Worm (Caenorhabditis elegans): ENCODE results near the gene glod-4.
A peak's percentile ranks its signal among the peaks of the same experiment; 100 is the strongest.

The glod-4 gene

DNA sequence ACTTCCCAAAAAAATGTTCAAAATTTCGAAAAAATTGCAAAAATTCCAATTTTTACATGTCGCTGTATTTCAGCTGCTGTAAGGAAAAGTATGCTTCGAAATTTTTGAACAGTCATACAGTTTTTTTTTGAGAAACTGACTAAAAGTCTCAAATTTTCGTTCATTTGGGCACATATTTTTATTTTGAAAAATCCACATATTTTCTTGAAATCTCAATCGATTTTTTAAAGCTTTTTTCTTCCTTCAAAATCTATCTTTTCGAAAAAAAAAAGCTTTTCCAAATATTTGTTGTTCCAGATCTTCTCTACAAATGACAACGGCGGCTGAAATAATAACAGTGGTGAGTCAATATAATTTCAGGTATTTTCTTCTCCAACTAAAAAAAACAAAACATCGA, 43.6 kb downstream of the glod-4 start, which contains the start of gene asd-1:
asd-1 (plus strand) TSS at position 298 of the 397 bp plus-strand sequence.
- no peak for TF ChIP-seq lin-15B (tag; optimal IDR thresholded peaks at IDR 0.05)
- no peak for TF ChIP-seq ama-1 (optimal IDR thresholded peaks at IDR 0.05)
- no peak for TF ChIP-seq gei-8 (GFP tag; optimal IDR thresholded peaks at IDR 0.05)
- TF ChIP-seq daf-12 (tag; optimal IDR thresholded peaks at IDR 0.05): no peak
- no peak for TF ChIP-seq snpc-4 (tag; optimal IDR thresholded peaks at IDR 0.05)
- TF ChIP-seq ceh-82 (tag; optimal IDR thresholded peaks at IDR 0.05): no peak
- TF ChIP-seq spr-1 (tag; optimal IDR thresholded peaks at IDR 0.05): no peak
- TF ChIP-seq lin-39 (tag; optimal IDR thresholded peaks at IDR 0.05): no peak
- no peak for TF ChIP-seq unc-39 (tag; optimal IDR thresholded peaks at IDR 0.05)
- TF ChIP-seq ceh-32 (tag; optimal IDR thresholded peaks at IDR 0.05; ENCODE audit: poor library complexity): no peak

DNA sequence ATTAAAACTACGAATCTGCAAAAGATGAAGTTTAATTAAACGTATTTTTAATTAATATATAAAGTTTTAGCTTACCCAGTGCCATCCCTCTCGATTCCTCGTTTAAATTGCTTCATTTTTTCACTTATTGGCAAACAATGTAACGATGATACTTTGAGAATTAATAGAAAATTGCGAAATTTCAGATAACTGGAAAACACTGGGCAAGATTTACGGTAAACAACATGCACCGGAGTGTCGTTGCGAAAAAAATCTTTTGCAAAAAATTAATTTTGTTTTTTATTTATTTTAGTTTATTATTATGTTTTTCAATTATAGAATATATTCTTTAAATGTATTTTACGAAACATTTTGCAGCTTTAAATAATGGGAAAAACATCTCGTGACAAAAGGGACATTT, 50.7 kb downstream of the glod-4 start, which contains the start of the genes pelo-1 and R74.7:
pelo-1 (minus strand) TSS at position 151 of the 400 bp plus-strand sequence.
R74.7 (plus strand) TSS at position 358 of the 400 bp plus-strand sequence.
- TF ChIP-seq lsy-2 (tag; optimal IDR thresholded peaks at IDR 0.05) (peak in 1 of 2 experiments; percentile 65), R02D3.7 (tag; optimal IDR thresholded peaks at IDR 0.05) (peak; percentile 69), skn-1 (tag; optimal IDR thresholded peaks at IDR 0.05) (no peak), Y48G9A.11 (GFP tag; IDR thresholded peaks at IDR 0.05) (peak; percentile 61), daf-16 (GFP tag; optimal IDR thresholded peaks at IDR 0.05) (no peak), daf-16 (tag; optimal IDR thresholded peaks at IDR 0.05) (peak; percentile 21), madf-9 (GFP tag; conservative IDR thresholded peaks at IDR 0.05) (no peak), nhr-77 (tag; optimal IDR thresholded peaks at IDR 0.05) (peak; percentile 11), zip-2 (tag; optimal IDR thresholded peaks at IDR 0.05) (peak; percentile 2), lim-7 (GFP tag; IDR thresholded peaks at IDR 0.05) (no peak), ceh-44 (GFP tag; IDR thresholded peaks at IDR 0.05) (no peak), mes-2 (tag; optimal IDR thresholded peaks at IDR 0.05; ENCODE audit: poor library complexity, severe bottlenecking) (peak; percentile 33), T20F7.1 (GFP tag; optimal IDR thresholded peaks at IDR 0.05) (peak; percentile 95), daf-19 (GFP tag; conservative IDR thresholded peaks at IDR 0.05) (no peak)
